Worm (Caenorhabditis elegans) whole organism, L3 larva: ENCODE data around the gene C31G12.4.

Experiments
- aly-2 ChIP-seq: fragments of 150-350 bp; optimal IDR thresholded peaks from 2 replicates; lab custom pipeline; 2014; ENCODE audit warnings: missing biosample characterization, missing genetic modification characterization
- ama-1 ChIP-seq: fragments of 150-350 bp; optimal IDR thresholded peaks from 2 replicates; lab custom pipeline; 2018
- ceh-28 ChIP-seq: fragments of 150-350 bp; optimal IDR thresholded peaks from 2 replicates; lab custom pipeline; 2014; ENCODE audit warnings: missing biosample characterization, missing genetic modification reagents, missing genetic modification characterization
- daf-12 ChIP-seq: fragments of 150-350 bp; optimal IDR thresholded peaks from 2 replicates; lab custom pipeline; 2014; ENCODE audit warnings: missing biosample characterization, missing genetic modification reagents, missing genetic modification characterization
- egl-27 ChIP-seq: sonication (generic microtip); optimal IDR thresholded peaks from 4 replicates; lab custom pipeline; 2017; ENCODE audit warnings: missing biosample characterization, missing genetic modification reagents, missing genetic modification characterization
- elt-1 ChIP-seq: fragments of 150-350 bp; optimal IDR thresholded peaks from 2 replicates; lab custom pipeline; 2014; ENCODE audit warnings: missing biosample characterization, missing genetic modification characterization
- elt-2 ChIP-seq: sonication (generic microtip); optimal IDR thresholded peaks from 2 replicates; lab custom pipeline; 2016; ENCODE audit warnings: missing genetic modification reagents, mild to moderate bottlenecking, missing genetic modification characterization, missing compliant biosample characterization
- elt-3 ChIP-seq, 3 experiments: fragments of 150-350 bp in 1 of 3; sonication (generic microtip) in 2 of 3; optimal IDR thresholded peaks; 2 replicates in 2 of 3; 4 replicates in 1 of 3; lab custom pipeline; 2014 to 2017; ENCODE audit warnings: missing biosample characterization in 3 of 3, missing genetic modification characterization in 3 of 3
- eor-1 ChIP-seq, 2 experiments: fragments of 150-350 bp; optimal IDR thresholded peaks; 2 replicates each; lab custom pipeline; 2014 to 2018; ENCODE audit warnings: missing biosample characterization in 2 of 2, missing genetic modification characterization in 2 of 2
- fkh-10 ChIP-seq: sonication (generic microtip); optimal IDR thresholded peaks from 2 replicates; lab custom pipeline; 2017; ENCODE audit warnings: missing biosample characterization, missing genetic modification reagents, missing genetic modification characterization
- fkh-2 ChIP-seq: fragments of 150-350 bp; optimal IDR thresholded peaks from 2 replicates; lab custom pipeline; 2014; ENCODE audit warnings: missing biosample characterization, missing genetic modification reagents, missing genetic modification characterization
- fos-1 ChIP-seq: fragments of 150-350 bp; optimal IDR thresholded peaks from 2 replicates; lab custom pipeline; 2014; ENCODE audit warnings: missing biosample characterization, missing genetic modification characterization
- lin-15B ChIP-seq: fragments of 150-350 bp; optimal IDR thresholded peaks from 2 replicates; lab custom pipeline; 2014; ENCODE audit warnings: missing biosample characterization, missing genetic modification characterization
- lin-39 ChIP-seq: fragments of 150-350 bp; optimal IDR thresholded peaks from 2 replicates; lab custom pipeline; 2018; ENCODE audit warnings: missing biosample characterization, missing genetic modification reagents, missing genetic modification characterization
- lsy-12 ChIP-seq: sonication (generic microtip); optimal IDR thresholded peaks from 2 replicates; lab custom pipeline; 2016; ENCODE audit warnings: mild to moderate bottlenecking, missing genetic modification characterization, missing compliant biosample characterization
- mdl-1 ChIP-seq: fragments of 150-350 bp; optimal IDR thresholded peaks from 2 replicates; lab custom pipeline; 2014; ENCODE audit warnings: missing biosample characterization, missing genetic modification characterization
- mml-1 ChIP-seq: fragments of 150-350 bp; sonication (generic microtip); optimal IDR thresholded peaks from 3 replicates; lab custom pipeline; 2014; ENCODE audit warnings: missing biosample characterization, missing genetic modification characterization
- nfya-1 ChIP-seq: sonication (generic microtip); optimal IDR thresholded peaks from 2 replicates; lab custom pipeline; 2017; ENCODE audit warnings: missing genetic modification characterization, mild to moderate bottlenecking, missing compliant biosample characterization, antibody characterized with exemption, moderate library complexity; ENCODE audit not compliant: insufficient read depth
- nhr-11 ChIP-seq: fragments of 150-350 bp; optimal IDR thresholded peaks from 2 replicates; lab custom pipeline; 2014; ENCODE audit warnings: missing biosample characterization, missing genetic modification characterization
- nhr-23 ChIP-seq: fragments of 150-350 bp; optimal IDR thresholded peaks from 2 replicates; lab custom pipeline; 2014; ENCODE audit warnings: missing biosample characterization, missing genetic modification reagents, missing genetic modification characterization
- nhr-25 ChIP-seq: sonication (generic microtip); optimal IDR thresholded peaks from 2 replicates; lab custom pipeline; 2017; ENCODE audit warnings: missing biosample characterization, missing genetic modification characterization
- nhr-28 ChIP-seq: fragments of 150-350 bp; optimal IDR thresholded peaks from 2 replicates; lab custom pipeline; 2014; ENCODE audit warnings: missing biosample characterization, missing genetic modification characterization
- nhr-43 ChIP-seq: sonication (generic microtip); optimal IDR thresholded peaks from 2 replicates; lab custom pipeline; 2016; ENCODE audit warnings: mild to moderate bottlenecking, missing genetic modification characterization, missing compliant biosample characterization; ENCODE audit not compliant: poor library complexity, severe bottlenecking
- nhr-76 ChIP-seq: fragments of 150-350 bp; sonication (generic microtip); optimal IDR thresholded peaks from 5 replicates; lab custom pipeline; 2014; ENCODE audit warnings: missing biosample characterization, missing genetic modification characterization
- nhr-77 ChIP-seq: fragments of 150-350 bp; optimal IDR thresholded peaks from 2 replicates; lab custom pipeline; 2014; ENCODE audit warnings: missing biosample characterization, missing genetic modification characterization
- pha-4 ChIP-seq: fragments of 150-350 bp; optimal IDR thresholded peaks from 2 replicates; lab custom pipeline; 2014; ENCODE audit warnings: missing biosample characterization, missing genetic modification reagents, missing genetic modification characterization
- pqm-1 ChIP-seq: fragments of 150-350 bp; optimal IDR thresholded peaks from 2 replicates; lab custom pipeline; 2017; ENCODE audit warnings: missing biosample characterization, missing genetic modification characterization, inconsistent platforms
- sea-2 ChIP-seq: fragments of 150-350 bp; sonication (generic microtip); optimal IDR thresholded peaks from 4 replicates; lab custom pipeline; 2014; ENCODE audit warnings: missing biosample characterization, missing genetic modification reagents, missing genetic modification characterization
- skn-1 ChIP-seq: fragments of 150-350 bp; optimal IDR thresholded peaks from 2 replicates; lab custom pipeline; 2014; ENCODE audit warnings: missing biosample characterization, missing genetic modification characterization
- snpc-4 ChIP-seq: fragments of 150-350 bp; optimal IDR thresholded peaks from 2 replicates; lab custom pipeline; 2014; ENCODE audit warnings: missing biosample characterization, missing genetic modification characterization
- tbx-2 ChIP-seq: sonication (generic microtip); optimal IDR thresholded peaks from 2 replicates; lab custom pipeline; 2016; ENCODE audit warnings: mild to moderate bottlenecking, missing genetic modification characterization, missing compliant biosample characterization
- unc-62 ChIP-seq: fragments of 150-350 bp; sonication (generic microtip); optimal IDR thresholded peaks from 4 replicates; lab custom pipeline; 2014; ENCODE audit warnings: missing biosample characterization, missing genetic modification reagents, missing genetic modification characterization
- zag-1 ChIP-seq: fragments of 150-350 bp; optimal IDR thresholded peaks from 2 replicates; lab custom pipeline; 2014; ENCODE audit warnings: missing biosample characterization, missing genetic modification characterization
- ztf-11 ChIP-seq: fragments of 150-350 bp; optimal IDR thresholded peaks from 2 replicates; lab custom pipeline; 2014; ENCODE audit warnings: missing biosample characterization, missing genetic modification characterization

The C31G12.4 gene

DNA sequence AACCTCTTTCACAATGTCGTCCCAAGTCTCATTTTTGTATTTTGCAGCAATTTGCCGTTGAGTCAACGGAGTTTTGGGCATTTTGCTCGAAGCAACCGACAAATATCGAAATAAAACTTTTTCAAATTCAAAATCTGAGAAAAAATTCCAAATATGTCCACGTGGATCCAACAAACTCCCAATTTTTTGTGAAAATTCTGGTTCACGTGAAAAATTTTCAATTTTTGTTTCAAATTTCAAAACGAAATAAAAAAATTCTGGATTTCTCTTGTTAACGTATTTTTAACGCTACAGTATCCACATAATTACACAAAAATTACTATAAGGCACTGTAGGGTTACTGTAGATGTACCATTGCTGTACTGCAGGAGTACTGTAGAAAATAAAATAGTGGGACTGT, 17.3 kb downstream of the C31G12.4 start, which contains the start of gene C14A6.13:
Gene C14A6.13 (minus strand): TSS at position 101 of the 400 bp plus-strand sequence.
- TF ChIP-seq sea-2 (no peak), snpc-4 (tag; lab: Kevin White, UChicago) (no peak), pqm-1 (tag; lab: Kevin White, UChicago) (no peak), fkh-10 (GFP tag; lab: Kevin White, UChicago) (no peak), egl-27 (tag; lab: Kevin White, UChicago) (no peak), fkh-2 (no peak), fos-1 (tag; lab: Kevin White, UChicago) (no peak), nhr-25 (tag; lab: Kevin White, UChicago) (no peak), tbx-2 (tag; lab: Kevin White, UChicago) (no peak), daf-12 (tag; lab: Kevin White, UChicago) (no peak), aly-2 (no peak)

DNA sequence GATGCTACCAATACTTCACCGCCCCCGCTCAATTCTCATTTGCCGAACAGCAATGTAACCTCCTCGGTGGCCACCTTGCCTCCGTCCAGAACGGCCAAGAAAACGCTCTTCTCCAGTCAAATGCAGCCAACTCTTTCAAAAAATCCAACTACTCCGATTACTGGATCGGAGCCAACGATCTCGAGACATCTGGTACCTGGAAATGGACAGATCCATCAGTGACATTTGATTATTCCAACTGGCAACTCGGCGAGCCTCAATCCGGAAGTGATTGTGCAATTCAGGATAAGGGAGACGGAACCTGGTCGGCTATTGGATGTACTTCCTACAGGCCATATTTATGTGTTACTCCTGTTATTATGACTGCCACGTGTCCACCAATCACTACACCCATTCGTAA, 20.4 kb downstream of the C31G12.4 start:
- TF ChIP-seq zag-1 = no peak
- no peak for TF ChIP-seq pha-4 (tag; lab: Kevin White, UChicago)
- TF ChIP-seq nfya-1 (tag; lab: Kevin White, UChicago) = no peak
- TF ChIP-seq mml-1 (tag; lab: Kevin White, UChicago) = no peak
- no peak for TF ChIP-seq nhr-11 (tag; lab: Kevin White, UChicago)
- TF ChIP-seq unc-62 = no peak
- no peak for TF ChIP-seq ceh-28
- TF ChIP-seq nhr-25 (tag; lab: Kevin White, UChicago) = no peak
- TF ChIP-seq nhr-43 (tag; lab: Kevin White, UChicago) = no peak
- TF ChIP-seq nhr-77 (tag; lab: Kevin White, UChicago) = no peak
- TF ChIP-seq lin-15B (tag; lab: Kevin White, UChicago) = no peak
- TF ChIP-seq pqm-1 (tag; lab: Kevin White, UChicago) = no peak
- no peak for TF ChIP-seq elt-1 (tag; lab: Kevin White, UChicago)
- TF ChIP-seq nhr-28 (tag; lab: Kevin White, UChicago) = no peak
- TF ChIP-seq lsy-12 (tag; lab: Kevin White, UChicago) = no peak
- no peak for TF ChIP-seq elt-3 (tag; optimal IDR thresholded peaks at IDR 0.05; lab: Kevin White, UChicago)
- TF ChIP-seq nhr-76 (tag; lab: Kevin White, UChicago) = no peak
- TF ChIP-seq ztf-11 (tag; lab: Kevin White, UChicago) = no peak

DNA sequence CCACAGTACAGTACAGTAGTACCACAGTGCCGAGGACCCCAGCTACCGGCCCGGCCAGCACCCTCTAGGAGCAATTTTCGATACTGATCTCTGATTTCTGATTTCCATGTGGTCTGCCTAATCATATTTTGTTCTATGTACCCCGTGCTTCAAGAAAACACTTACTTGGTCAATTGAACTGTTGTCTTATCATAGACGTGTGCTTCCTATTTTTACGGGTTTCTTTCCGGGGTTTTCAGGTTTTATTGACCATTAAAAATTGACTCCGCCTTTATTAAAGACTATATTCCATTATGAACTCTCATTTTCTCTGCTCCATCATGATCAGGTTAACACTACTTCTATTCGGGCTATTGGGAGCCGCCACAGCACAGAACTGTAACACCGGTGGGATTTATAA, 20.9 kb downstream of the C31G12.4 start, which contains the start of gene clec-48:
Gene clec-48 (plus strand): TSS at position 320 of the 400 bp plus-strand sequence.
- TF ChIP-seq lsy-12 (tag; lab: Kevin White, UChicago) = no peak
- no peak for TF ChIP-seq lin-39 (tag; lab: Kevin White, UChicago)
- no peak for TF ChIP-seq ama-1 (lab: Kevin White, UChicago)
- peak; percentile 50 for TF ChIP-seq elt-2
- no peak for TF ChIP-seq eor-1 (tag; optimal IDR thresholded peaks at IDR 0.05; lab: Kevin White, UChicago)
- TF ChIP-seq lin-15B (tag; lab: Kevin White, UChicago) = no peak
- TF ChIP-seq pqm-1 (tag; lab: Kevin White, UChicago) = peak; percentile 66

DNA sequence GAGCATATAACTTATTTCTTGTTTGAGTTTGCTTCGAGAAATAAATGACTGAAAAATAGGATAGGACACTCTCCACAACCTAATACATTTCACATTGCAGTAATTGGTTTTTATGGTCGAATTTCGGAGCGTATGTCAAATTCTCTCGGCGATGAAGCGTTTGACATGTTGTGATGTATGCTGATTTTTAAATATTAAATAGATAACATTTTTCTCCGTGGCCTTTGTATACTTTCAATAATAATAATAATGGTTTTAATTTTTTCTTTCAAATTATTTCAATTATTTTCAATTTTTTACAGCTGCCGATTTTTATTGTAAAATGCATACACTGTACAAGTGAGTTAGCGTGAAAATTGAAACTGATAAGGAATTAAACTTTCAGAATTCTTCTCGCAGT, 32.5 kb downstream of the C31G12.4 start, which contains the start of gene C14A6.3:
Gene C14A6.3 (plus strand): TSS at position 301 of the 400 bp plus-strand sequence.
- TF ChIP-seq ama-1 (lab: Kevin White, UChicago) (no peak), nhr-76 (tag; lab: Kevin White, UChicago) (no peak), nhr-43 (tag; lab: Kevin White, UChicago) (no peak), nfya-1 (tag; lab: Kevin White, UChicago) (no peak), mml-1 (tag; lab: Kevin White, UChicago) (no peak), lin-15B (tag; lab: Kevin White, UChicago) (no peak), ceh-28 (no peak), mdl-1 (tag; lab: Kevin White, UChicago) (no peak), nhr-23 (tag; lab: Kevin White, UChicago) (no peak), elt-3 (tag; optimal IDR thresholded peaks at IDR 0.05; lab: Kevin White, UChicago) (no peak), tbx-2 (tag; lab: Kevin White, UChicago) (no peak), fos-1 (tag; lab: Kevin White, UChicago) (no peak), skn-1 (tag; lab: Kevin White, UChicago) (no peak), ztf-11 (tag; lab: Kevin White, UChicago) (no peak)
